Fruit fly (Drosophila melanogaster): ENCODE data around the gene mRpL47.

Gene mRpL47

DNA sequence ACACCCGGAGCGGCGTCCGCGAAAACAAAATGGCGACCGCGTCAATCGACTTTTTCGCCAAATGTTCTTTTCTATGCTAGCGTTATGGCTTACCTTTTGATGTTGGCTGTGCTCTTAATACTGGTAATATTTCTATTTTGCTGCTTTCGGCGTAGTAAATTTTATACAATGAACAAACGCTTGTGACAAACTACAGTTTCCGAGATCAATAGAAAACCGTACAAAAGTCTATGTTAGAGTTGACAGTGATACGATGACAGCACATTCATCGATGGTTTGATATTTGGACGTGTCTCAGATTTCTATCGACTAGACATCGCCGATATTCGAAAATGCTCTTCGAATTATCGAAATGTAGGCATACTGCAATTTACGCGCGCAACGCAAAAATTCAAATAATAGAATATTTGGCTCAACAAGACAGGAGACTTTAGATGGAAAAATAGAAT is 5.6 kb downstream of the mRpL47 start, which contains the start of gene rump (continued):
- TF ChIP-seq CG5953 (GFP tag; IDR thresholded peaks at IDR 0.05) (no peak), Rfx (GFP tag; IDR thresholded peaks at IDR 0.05) (no peak), CG7745 (tag; optimal IDR thresholded peaks at IDR 0.05) (peak; percentile 1), ci (GFP tag; IDR thresholded peaks at IDR 0.05) (no peak), pho (GFP tag; optimal IDR thresholded peaks at IDR 0.05) (peak; percentile 16), CG11093 (GFP tag; IDR thresholded peaks at IDR 0.05) (no peak), CG6175 (GFP tag; IDR thresholded peaks at IDR 0.05) (no peak), CG32772 (GFP tag; IDR thresholded peaks at IDR 0.05) (no peak), CG11560 (tag; IDR thresholded peaks at IDR 0.05) (no peak), wek (GFP tag; optimal IDR thresholded peaks at IDR 0.05) (no peak), CG5245 (GFP tag; optimal IDR thresholded peaks at IDR 0.05) (no peak), lbe (GFP tag; optimal IDR thresholded peaks at IDR 0.05) (peak; percentile 52), TFAM (GFP tag; optimal IDR thresholded peaks at IDR 0.05) (no peak), CG2120 (GFP tag; optimal IDR thresholded peaks at IDR 0.05) (peak; percentile 33), zfh2 (GFP tag; optimal IDR thresholded peaks at IDR 0.05) (no peak), dati (GFP tag; IDR thresholded peaks at IDR 0.05) (no peak), CG16815 (GFP tag; optimal IDR thresholded peaks at IDR 0.05) (no peak), gfzf (GFP tag; optimal IDR thresholded peaks at IDR 0.05) (peak; percentile 49), CG15073 (GFP tag; optimal IDR thresholded peaks at IDR 0.05) (no peak), ranshi (GFP tag; IDR thresholded peaks at IDR 0.05) (no peak), CG31441 (GFP tag; IDR thresholded peaks at IDR 0.05) (no peak), HLH3B (GFP tag; IDR thresholded peaks at IDR 0.05) (no peak), stwl (tag; optimal IDR thresholded peaks at IDR 0.05) (peak; percentile 68), CG6254 (GFP tag; optimal IDR thresholded peaks at IDR 0.05) (no peak), ttk (GFP tag; IDR thresholded peaks at IDR 0.05) (no peak), CG4404 (GFP tag; IDR thresholded peaks at IDR 0.05) (no peak), CG4282 (GFP tag; optimal IDR thresholded peaks at IDR 0.05) (no peak), h (optimal IDR thresholded peaks at IDR 0.05) (no peak), tx (GFP tag; optimal IDR thresholded peaks at IDR 0.05) (no peak), CG15269 (tag; optimal IDR thresholded peaks at IDR 0.05) (no peak), Dp (GFP tag; optimal IDR thresholded peaks at IDR 0.05) (peak; percentile 99), chm (GFP tag; IDR thresholded peaks at IDR 0.05) (no peak), CG31388 (GFP tag; optimal IDR thresholded peaks at IDR 0.05) (no peak), gcm2 (GFP tag; optimal IDR thresholded peaks at IDR 0.05) (no peak), oc (tag; optimal IDR thresholded peaks at IDR 0.05) (no peak), CrebB (tag; optimal IDR thresholded peaks at IDR 0.05) (no peak), CG9215 (GFP tag; IDR thresholded peaks at IDR 0.05) (no peak), caup (GFP tag; optimal IDR thresholded peaks at IDR 0.05; ENCODE audit: severe bottlenecking) (no peak), amos (GFP tag; IDR thresholded peaks at IDR 0.05; ENCODE audit: partially characterized antibody) (no peak), HmgZ (tag; optimal IDR thresholded peaks at IDR 0.05) (peak; percentile 74), Ssrp (tag; optimal IDR thresholded peaks at IDR 0.05) (no peak), pum (GFP tag; optimal IDR thresholded peaks at IDR 0.05) (no peak), gem (tag; optimal IDR thresholded peaks at IDR 0.05) (no peak), Jarid2 (GFP tag; optimal IDR thresholded peaks at IDR 0.05) (no peak), Ada2b (GFP tag; IDR thresholded peaks at IDR 0.05) (no peak), ac (GFP tag; optimal IDR thresholded peaks at IDR 0.05) (no peak), gt (GFP tag; IDR thresholded peaks at IDR 0.05) (no peak), ewg (GFP tag; optimal IDR thresholded peaks at IDR 0.05) (no peak), CG7987 (GFP tag; optimal IDR thresholded peaks at IDR 0.05) (no peak), CG12391 (tag; optimal IDR thresholded peaks at IDR 0.05) (peak; percentile 7), CG42726 (GFP tag; IDR thresholded peaks at IDR 0.05; ENCODE audit: partially characterized antibody) (no peak), CoRest (tag; optimal IDR thresholded peaks at IDR 0.05) (peak; percentile 16)
